Fruit fly (Drosophila melanogaster) whole organism, embryonic: ENCODE results near the gene PIG-B.

Experiments used
- Abd-B ChIP-seq: fragments of 200-800 bp; sonication (Bioruptor generic); optimal IDR thresholded peaks from 2 replicates; lab custom pipeline; 2018; ENCODE audit warnings: missing biosample characterization, mild to moderate bottlenecking, missing genetic modification characterization, moderate library complexity
- Adf1 ChIP-seq: fragments of 200-800 bp; sonication (Bioruptor generic); IDR thresholded peaks from 2 replicates; pipeline ENCODE4 v1.3.6; 2022; ENCODE audit warnings: missing biosample characterization, missing genetic modification characterization
- BEAF-32 ChIP-seq: fragments of 200-800 bp; sonication (Bioruptor generic); optimal IDR thresholded peaks from 3 replicates; lab custom pipeline; 2017; ENCODE audit warnings: missing biosample characterization, missing genetic modification characterization, mild to moderate bottlenecking, moderate library complexity, missing genetic modification reagents
- CG11560 ChIP-seq: fragments of 200-800 bp; sonication (Bioruptor generic); IDR thresholded peaks from 3 replicates; pipeline ENCODE4 v1.3.6; 2022; ENCODE audit warnings: missing biosample characterization, missing genetic modification characterization
- CG1529 ChIP-seq: fragments of 200-800 bp; sonication (Bioruptor generic); optimal IDR thresholded peaks from 3 replicates; lab custom pipeline; 2018; ENCODE audit warnings: missing biosample characterization, missing genetic modification characterization
- CG1602 ChIP-seq: fragments of 200-800 bp; sonication (Bioruptor generic); optimal IDR thresholded peaks from 3 replicates; lab custom pipeline; 2016; ENCODE audit warnings: missing biosample characterization, missing genetic modification characterization
- CG16813 ChIP-seq: fragments of 200-800 bp; sonication (Bioruptor generic); IDR thresholded peaks from 3 replicates; pipeline ENCODE4 v1.3.6; 2022; ENCODE audit warnings: missing biosample characterization, missing genetic modification characterization; ENCODE audit not compliant: partially characterized antibody
- CG1792 ChIP-seq: fragments of 200-800 bp; sonication (Bioruptor generic); optimal IDR thresholded peaks from 2 replicates; lab custom pipeline; 2016; ENCODE audit warnings: missing biosample characterization, missing genetic modification characterization
- CG2199 ChIP-seq: fragments of 200-800 bp; sonication (Bioruptor generic); IDR thresholded peaks from 3 replicates; pipeline ENCODE4 v1.3.6; 2022; ENCODE audit warnings: missing biosample characterization, missing genetic modification characterization
- CG30403 ChIP-seq: fragments of 200-800 bp; sonication (Bioruptor generic); optimal IDR thresholded peaks from 3 replicates; lab custom pipeline; 2016; ENCODE audit warnings: missing biosample characterization, missing genetic modification characterization
- CG7271 ChIP-seq: fragments of 200-800 bp; sonication (Bioruptor generic); optimal IDR thresholded peaks from 2 replicates; lab custom pipeline; 2018; ENCODE audit warnings: missing biosample characterization, mild to moderate bottlenecking, missing genetic modification characterization, moderate library complexity
- CG7372 ChIP-seq: fragments of 200-800 bp; sonication (Bioruptor generic); IDR thresholded peaks from 2 replicates; pipeline ENCODE4 v1.3.6; 2022; ENCODE audit warnings: missing biosample characterization, missing genetic modification characterization
- CG8089 ChIP-seq: fragments of 200-800 bp; sonication (Bioruptor generic); optimal IDR thresholded peaks from 3 replicates; lab custom pipeline; 2016; ENCODE audit warnings: missing biosample characterization, missing genetic modification characterization
- CG8478 ChIP-seq: fragments of >200 bp; optimal IDR thresholded peaks from 2 replicates; lab custom pipeline; 2018
- CG9215 ChIP-seq: fragments of 200-800 bp; sonication (Bioruptor generic); IDR thresholded peaks from 2 replicates; pipeline ENCODE4 v1.3.6; 2022; ENCODE audit warnings: missing biosample characterization, missing genetic modification characterization
- CG9609 ChIP-seq: fragments of 200-800 bp; sonication (Bioruptor generic); optimal IDR thresholded peaks from 3 replicates; lab custom pipeline; 2016; ENCODE audit warnings: missing biosample characterization, missing genetic modification characterization
- Dad ChIP-seq: fragments of 200-800 bp; sonication (Bioruptor generic); optimal IDR thresholded peaks from 3 replicates; lab custom pipeline; 2016; ENCODE audit warnings: missing biosample characterization, missing genetic modification characterization
- Deaf1 ChIP-seq: fragments of 200-800 bp; optimal IDR thresholded peaks from 3 replicates; lab custom pipeline; 2019; ENCODE audit warnings: missing biosample characterization, mild to moderate bottlenecking, missing genetic modification characterization, moderate library complexity
- Elba2 ChIP-seq: fragments of 200-800 bp; sonication (Bioruptor generic); optimal IDR thresholded peaks from 3 replicates; lab custom pipeline; 2016; ENCODE audit warnings: missing biosample characterization, missing genetic modification characterization
- GATAe ChIP-seq: fragments of 200-800 bp; sonication (Bioruptor generic); conservative IDR thresholded peaks from 2 replicates; pipeline ENCODE4 v1.3.6; 2022; ENCODE audit warnings: missing biosample characterization, missing genetic modification characterization
- H2.0 ChIP-seq: fragments of 200-800 bp; sonication (Bioruptor generic); IDR thresholded peaks from 2 replicates; pipeline ENCODE4 v1.3.6; 2022; ENCODE audit warnings: missing biosample characterization, missing genetic modification characterization
- HmgZ ChIP-seq: fragments of 200-800 bp; sonication (Bioruptor generic); optimal IDR thresholded peaks from 2 replicates; lab custom pipeline; 2018; ENCODE audit warnings: missing biosample characterization, mild to moderate bottlenecking, missing genetic modification characterization
- NC2β ChIP-seq: fragments of 200-800 bp; sonication (Bioruptor generic); optimal IDR thresholded peaks from 2 replicates; lab custom pipeline; 2016; ENCODE audit warnings: missing biosample characterization, missing genetic modification characterization
- Nf-YA ChIP-seq: fragments of 200-800 bp; sonication (Bioruptor generic); IDR thresholded peaks from 2 replicates; pipeline ENCODE4 v1.3.6; 2022; ENCODE audit warnings: missing biosample characterization, missing genetic modification characterization
- Nf-YB ChIP-seq: fragments of 200-800 bp; sonication (Bioruptor generic); optimal IDR thresholded peaks from 3 replicates; lab custom pipeline; 2019; ENCODE audit warnings: missing biosample characterization, mild to moderate bottlenecking, missing genetic modification characterization, moderate library complexity
- Pdp1 ChIP-seq, 2 experiments: fragments of 200-800 bp; sonication (Bioruptor generic); optimal IDR thresholded peaks; 3 replicates each; lab custom pipeline; 2016; ENCODE audit warnings: missing biosample characterization in 2 of 2, missing genetic modification characterization in 2 of 2, mild to moderate bottlenecking in 1 of 2, moderate library complexity in 1 of 2
- Poxn ChIP-seq: fragments of 200-800 bp; sonication (Bioruptor generic); IDR thresholded peaks from 2 replicates; pipeline ENCODE4 v1.3.6; 2022; ENCODE audit warnings: missing biosample characterization, missing genetic modification characterization
- Rfx ChIP-seq: fragments of 200-800 bp; sonication (Bioruptor generic); IDR thresholded peaks from 2 replicates; pipeline ENCODE4 v1.3.6; 2022; ENCODE audit warnings: missing biosample characterization, missing genetic modification characterization
- Sry-δ ChIP-seq: fragments of 200-800 bp; sonication (Bioruptor generic); optimal IDR thresholded peaks from 2 replicates; lab custom pipeline; 2016; ENCODE audit warnings: missing biosample characterization, missing genetic modification characterization
- Tbp ChIP-seq: fragments of >200 bp; optimal IDR thresholded peaks from 2 replicates; lab custom pipeline; 2018; ENCODE audit warnings: missing biosample characterization, missing genetic modification characterization
- bcd ChIP-seq: fragments of 200-800 bp; sonication (Bioruptor generic); optimal IDR thresholded peaks from 2 replicates; lab custom pipeline; 2017; ENCODE audit warnings: missing biosample characterization, mild to moderate bottlenecking, missing genetic modification characterization
- cas ChIP-seq: fragments of 200-800 bp; sonication (Bioruptor generic); IDR thresholded peaks from 2 replicates; pipeline ENCODE4 v1.3.6; 2022; ENCODE audit warnings: missing biosample characterization, missing genetic modification characterization
- chinmo ChIP-seq: fragments of 200-800 bp; sonication (Bioruptor generic); IDR thresholded peaks from 4 replicates; pipeline ENCODE4 v1.3.6; 2022; ENCODE audit warnings: missing biosample characterization, missing genetic modification characterization; ENCODE audit not compliant: partially characterized antibody
- gfzf ChIP-seq: fragments of 200-800 bp; sonication (Bioruptor generic); optimal IDR thresholded peaks from 2 replicates; lab custom pipeline; 2016; ENCODE audit warnings: missing biosample characterization, mild to moderate bottlenecking, missing genetic modification characterization, moderate library complexity
- gsb-n ChIP-seq: fragments of 200-800 bp; sonication (Bioruptor generic); optimal IDR thresholded peaks from 3 replicates; lab custom pipeline; 2018; ENCODE audit warnings: missing biosample characterization, mild to moderate bottlenecking, missing genetic modification characterization
- jumu ChIP-seq: fragments of 200-800 bp; sonication (Bioruptor generic); optimal IDR thresholded peaks from 3 replicates; lab custom pipeline; 2016; ENCODE audit warnings: missing biosample characterization, missing genetic modification characterization
- ken ChIP-seq: fragments of 200-800 bp; sonication (Bioruptor generic); IDR thresholded peaks from 3 replicates; pipeline ENCODE4 v1.3.6; 2022; ENCODE audit warnings: missing biosample characterization, missing genetic modification characterization
- mld ChIP-seq: fragments of 200-800 bp; sonication (Bioruptor generic); IDR thresholded peaks from 3 replicates; pipeline ENCODE4 v1.3.6; 2022; ENCODE audit warnings: missing biosample characterization, missing genetic modification characterization; ENCODE audit not compliant: partially characterized antibody
- nom ChIP-seq: fragments of 200-800 bp; sonication (Bioruptor generic); optimal IDR thresholded peaks from 2 replicates; lab custom pipeline; 2017; ENCODE audit warnings: missing biosample characterization, missing genetic modification characterization, mild to moderate bottlenecking, moderate library complexity, missing genetic modification reagents
- ro ChIP-seq: fragments of 200-800 bp; sonication (Bioruptor generic); IDR thresholded peaks from 2 replicates; pipeline ENCODE4 v1.3.6; 2022; ENCODE audit warnings: missing biosample characterization, missing genetic modification characterization
- sc ChIP-seq, 3 experiments: fragments of >200 bp in 2 of 3; fragments of 200-800 bp in 1 of 3; sonication (Bioruptor generic) in 1 of 3; optimal IDR thresholded peaks; 2 replicates in 2 of 3; 3 replicates in 1 of 3; lab custom pipeline; 2017; ENCODE audit warnings: mild to moderate bottlenecking in 1 of 3, missing biosample characterization in 1 of 3, missing genetic modification characterization in 1 of 3, missing genetic modification reagents in 1 of 3
- seq ChIP-seq: fragments of 200-800 bp; sonication (Bioruptor generic); IDR thresholded peaks from 2 replicates; pipeline ENCODE4 v1.3.6; 2022; ENCODE audit warnings: missing biosample characterization, missing genetic modification characterization
- sob ChIP-seq: fragments of 200-800 bp; sonication (Bioruptor generic); IDR thresholded peaks from 2 replicates; pipeline ENCODE4 v1.3.6; 2022; ENCODE audit warnings: missing biosample characterization, missing genetic modification characterization
- sqz ChIP-seq: fragments of 200-800 bp; sonication (Bioruptor generic); optimal IDR thresholded peaks from 3 replicates; lab custom pipeline; 2018; ENCODE audit warnings: missing biosample characterization, mild to moderate bottlenecking, missing genetic modification characterization
- tin ChIP-seq: fragments of 200-800 bp; sonication (Bioruptor generic); optimal IDR thresholded peaks from 3 replicates; lab custom pipeline; 2016; ENCODE audit warnings: missing biosample characterization, missing genetic modification characterization
- trem ChIP-seq: fragments of 200-800 bp; optimal IDR thresholded peaks from 3 replicates; lab custom pipeline; 2019; ENCODE audit warnings: missing biosample characterization, mild to moderate bottlenecking, missing genetic modification characterization, moderate library complexity
- trh ChIP-seq: fragments of 200-800 bp; sonication (Bioruptor generic); optimal IDR thresholded peaks from 2 replicates; lab custom pipeline; 2016; ENCODE audit warnings: missing biosample characterization, missing genetic modification characterization
- unpg ChIP-seq: fragments of 200-800 bp; sonication (Bioruptor generic); optimal IDR thresholded peaks from 3 replicates; lab custom pipeline; 2018; ENCODE audit warnings: missing biosample characterization, mild to moderate bottlenecking, missing genetic modification characterization, moderate library complexity
- wdn ChIP-seq: fragments of 200-800 bp; sonication (Bioruptor generic); IDR thresholded peaks from 2 replicates; pipeline ENCODE4 v1.3.6; 2022; ENCODE audit warnings: missing biosample characterization, missing genetic modification characterization
- yki ChIP-seq: fragments of >200 bp; optimal IDR thresholded peaks from 3 replicates; lab custom pipeline; 2018

Gene PIG-B

dm6 chr3L:3785002-3785661, 25.9 kb upstream of the PIG-B start (continued):
- TF ChIP-seq Sry-δ (peak; percentile 57), sc (optimal IDR thresholded peaks at IDR 0.05; lab: Kevin White, UChicago) (no peak), sc (GFP tag; optimal IDR thresholded peaks at IDR 0.05; lab: Kevin White, UChicago) (peak; percentile 93), HmgZ (tag; lab: Kevin White, UChicago) (peak; percentile 89), Dad (GFP tag; lab: Kevin White, UChicago) (peak; percentile 90), cas (GFP tag; lab: Robert Waterston, UW) (peak; percentile 87), seq (GFP tag; lab: Robert Waterston, UW) (peak; percentile 97), CG9609 (GFP tag; lab: Kevin White, UChicago) (peak; percentile 96), ro (GFP tag; lab: Robert Waterston, UW) (peak; percentile 89), H2.0 (GFP tag; lab: Robert Waterston, UW) (peak; percentile 96), wdn (GFP tag; lab: Robert Waterston, UW) (peak; percentile 88), Nf-YA (GFP tag; lab: Robert Waterston, UW) (peak; percentile 91), bcd (GFP tag; lab: Kevin White, UChicago) (peak; percentile 91), Abd-B (GFP tag; lab: Kevin White, UChicago) (peak; percentile 92), BEAF-32 (GFP tag; lab: Kevin White, UChicago) (no peak), CG2199 (GFP tag; lab: Robert Waterston, UW) (peak; percentile 97), CG30403 (GFP tag; lab: Kevin White, UChicago) (peak; percentile 94), yki (lab: Kevin White, UChicago) (no peak), ken (GFP tag; lab: Robert Waterston, UW) (peak; percentile 96), jumu (GFP tag; lab: Kevin White, UChicago) (peak; percentile 96), CG7271 (tag; lab: Kevin White, UChicago) (peak; percentile 62), unpg (GFP tag; lab: Kevin White, UChicago) (peak; percentile 96), NC2β (GFP tag; lab: Kevin White, UChicago) (peak; percentile 96), Deaf1 (tag; lab: Kevin White, UChicago) (peak; percentile 49), Pdp1 (GFP tag; optimal IDR thresholded peaks at IDR 0.05; lab: Kevin White, UChicago) (peak; percentile 92 to 94), CG11560 (tag; lab: Robert Waterston, UW) (peak; percentile 86), gsb-n (peak; percentile 94), trh (GFP tag; lab: Kevin White, UChicago) (peak; percentile 89), CG1529 (GFP tag; lab: Kevin White, UChicago) (peak; percentile 92), GATAe (peak; percentile 44), CG8478 (lab: Kevin White, UChicago) (peak; percentile 75), Nf-YB (GFP tag; lab: Kevin White, UChicago) (peak; percentile 72), chinmo (0 out of 4 replicates have a peak, but pooled peaks have one; percentile 41), Elba2 (GFP tag; lab: Kevin White, UChicago) (peak; percentile 91), CG1602 (GFP tag; lab: Kevin White, UChicago) (peak; percentile 93), CG16813 (GFP tag; lab: Robert Waterston, UW) (peak; percentile 38; the same call in 1 of the 3 replicates), Rfx (GFP tag; lab: Robert Waterston, UW) (peak; percentile 94), trem (tag; lab: Kevin White, UChicago) (peak; percentile 67), Adf1 (GFP tag; lab: Robert Waterston, UW) (peak; percentile 63), sqz (GFP tag; lab: Kevin White, UChicago) (peak; percentile 4), CG1792 (GFP tag; lab: Kevin White, UChicago) (peak; percentile 87), nom (GFP tag; lab: Kevin White, UChicago) (peak; percentile 80), Poxn (peak; percentile 78), CG9215 (GFP tag; lab: Robert Waterston, UW) (peak; percentile 88; the same call in 1 of the 2 replicates), sob (GFP tag; lab: Robert Waterston, UW) (peak; percentile 94), gfzf (no peak), mld (no peak), Tbp (GFP tag; lab: Kevin White, UChicago) (no peak), tin (GFP tag; lab: Kevin White, UChicago) (peak; percentile 90), CG7372 (GFP tag; lab: Robert Waterston, UW) (peak; percentile 91), CG8089 (GFP tag; lab: Kevin White, UChicago) (peak; percentile 96)
